Worm (Caenorhabditis elegans) whole organism, L3 larva: Measurements from ENCODE around the gene cyp-25A4.
"Not testable (repeated sequence)": the region's sequence is repeated elsewhere in the genome, so short reads cannot be mapped to it uniquely, and the experiment has no call there.

Source experiments
- ceh-28 ChIP-seq: fragments of 150-350 bp; optimal IDR thresholded peaks from 2 replicates; lab custom pipeline; 2014; ENCODE audit warnings: missing biosample characterization, missing genetic modification reagents, missing genetic modification characterization
- fos-1 ChIP-seq: fragments of 150-350 bp; optimal IDR thresholded peaks from 2 replicates; lab custom pipeline; 2014; ENCODE audit warnings: missing biosample characterization, missing genetic modification characterization
- jun-1 ChIP-seq: fragments of 150-350 bp; optimal IDR thresholded peaks from 2 replicates; lab custom pipeline; 2014; ENCODE audit warnings: missing biosample characterization, missing genetic modification reagents, missing genetic modification characterization
- lin-39 ChIP-seq: fragments of 150-350 bp; optimal IDR thresholded peaks from 2 replicates; lab custom pipeline; 2018; ENCODE audit warnings: missing biosample characterization, missing genetic modification reagents, missing genetic modification characterization
- nhr-12 ChIP-seq: fragments of 150-350 bp; optimal IDR thresholded peaks from 2 replicates; lab custom pipeline; 2014; ENCODE audit warnings: missing biosample characterization, missing genetic modification characterization
- nhr-23 ChIP-seq: fragments of 150-350 bp; optimal IDR thresholded peaks from 2 replicates; lab custom pipeline; 2014; ENCODE audit warnings: missing biosample characterization, missing genetic modification reagents, missing genetic modification characterization
- nhr-25 ChIP-seq: sonication (generic microtip); optimal IDR thresholded peaks from 2 replicates; lab custom pipeline; 2017; ENCODE audit warnings: missing biosample characterization, missing genetic modification characterization
- nhr-77 ChIP-seq: fragments of 150-350 bp; optimal IDR thresholded peaks from 2 replicates; lab custom pipeline; 2014; ENCODE audit warnings: missing biosample characterization, missing genetic modification characterization
- pha-4 ChIP-seq: fragments of 150-350 bp; optimal IDR thresholded peaks from 2 replicates; lab custom pipeline; 2014; ENCODE audit warnings: missing biosample characterization, missing genetic modification reagents, missing genetic modification characterization
- pqm-1 ChIP-seq: fragments of 150-350 bp; optimal IDR thresholded peaks from 2 replicates; lab custom pipeline; 2017; ENCODE audit warnings: missing biosample characterization, missing genetic modification characterization, inconsistent platforms
- sea-2 ChIP-seq: fragments of 150-350 bp; sonication (generic microtip); optimal IDR thresholded peaks from 4 replicates; lab custom pipeline; 2014; ENCODE audit warnings: missing biosample characterization, missing genetic modification reagents, missing genetic modification characterization
- unc-62 ChIP-seq: fragments of 150-350 bp; sonication (generic microtip); optimal IDR thresholded peaks from 4 replicates; lab custom pipeline; 2014; ENCODE audit warnings: missing biosample characterization, missing genetic modification reagents, missing genetic modification characterization

- TF ChIP-seq lin-39 (tag; lab: Kevin White, UChicago); nhr-25 (tag; lab: Kevin White, UChicago); unc-62 (GFP tag; lab: Kevin White, UChicago); nhr-77 (tag; lab: Kevin White, UChicago); ceh-28 (tag; lab: Kevin White, UChicago); sea-2 (GFP tag; lab: Kevin White, UChicago); jun-1; nhr-23 (tag; lab: Kevin White, UChicago); nhr-12 (tag; lab: Kevin White, UChicago); fos-1 (tag; lab: Kevin White, UChicago): not testable (repeated sequence)
- peak; percentile 54 for TF ChIP-seq pha-4
- peak; percentile 84 for TF ChIP-seq pqm-1
These were observed 6.1 kb upstream of the cyp-25A4 start for ce11 chrIII:3858003-3858402.
